Worm (Caenorhabditis elegans) whole organism, L3 larva: ENCODE measurements around the gene R04B5.11.

ENCODE experiments used
- R02D3.7 ChIP-seq: fragments of 150-350 bp; optimal IDR thresholded peaks from 2 replicates; lab custom pipeline; 2014; ENCODE audit warnings: missing biosample characterization, missing genetic modification characterization
- ZK546.5 ChIP-seq: sonication (generic microtip); optimal IDR thresholded peaks from 2 replicates; lab custom pipeline; 2017; ENCODE audit warnings: missing biosample characterization, missing genetic modification characterization
- aly-2 ChIP-seq: fragments of 150-350 bp; optimal IDR thresholded peaks from 2 replicates; lab custom pipeline; 2014; ENCODE audit warnings: missing biosample characterization, missing genetic modification characterization
- ama-1 ChIP-seq: fragments of 150-350 bp; optimal IDR thresholded peaks from 2 replicates; lab custom pipeline; 2018
- ceh-28 ChIP-seq: fragments of 150-350 bp; optimal IDR thresholded peaks from 2 replicates; lab custom pipeline; 2014; ENCODE audit warnings: missing biosample characterization, missing genetic modification reagents, missing genetic modification characterization
- ceh-82 ChIP-seq: fragments of 150-350 bp; optimal IDR thresholded peaks from 2 replicates; lab custom pipeline; 2014; ENCODE audit warnings: missing biosample characterization, missing genetic modification characterization
- ceh-9 ChIP-seq: sonication (generic microtip); optimal IDR thresholded peaks from 2 replicates; lab custom pipeline; 2018; ENCODE audit warnings: missing biosample characterization, missing genetic modification characterization
- egl-27 ChIP-seq: sonication (generic microtip); optimal IDR thresholded peaks from 4 replicates; lab custom pipeline; 2017; ENCODE audit warnings: missing biosample characterization, missing genetic modification reagents, missing genetic modification characterization
- egl-5 ChIP-seq: fragments of 150-350 bp; optimal IDR thresholded peaks from 2 replicates; lab custom pipeline; 2017; ENCODE audit warnings: missing biosample characterization, missing genetic modification reagents, missing genetic modification characterization, inconsistent platforms
- elt-2 ChIP-seq: sonication (generic microtip); optimal IDR thresholded peaks from 2 replicates; lab custom pipeline; 2016; ENCODE audit warnings: missing genetic modification reagents, mild to moderate bottlenecking, missing genetic modification characterization, missing compliant biosample characterization
- elt-3 ChIP-seq, 3 experiments: fragments of 150-350 bp in 1 of 3; sonication (generic microtip) in 2 of 3; optimal IDR thresholded peaks; 2 replicates in 2 of 3; 4 replicates in 1 of 3; lab custom pipeline; 2014 to 2017; ENCODE audit warnings: missing biosample characterization in 3 of 3, missing genetic modification characterization in 3 of 3
- fkh-10 ChIP-seq: sonication (generic microtip); optimal IDR thresholded peaks from 2 replicates; lab custom pipeline; 2017; ENCODE audit warnings: missing biosample characterization, missing genetic modification reagents, missing genetic modification characterization
- fkh-2 ChIP-seq: fragments of 150-350 bp; optimal IDR thresholded peaks from 2 replicates; lab custom pipeline; 2014; ENCODE audit warnings: missing biosample characterization, missing genetic modification reagents, missing genetic modification characterization
- fos-1 ChIP-seq: fragments of 150-350 bp; optimal IDR thresholded peaks from 2 replicates; lab custom pipeline; 2014; ENCODE audit warnings: missing biosample characterization, missing genetic modification characterization
- hmg-11 ChIP-seq: sonication (generic microtip); optimal IDR thresholded peaks from 2 replicates; lab custom pipeline; 2016; ENCODE audit warnings: missing genetic modification characterization, missing compliant biosample characterization
- lin-39 ChIP-seq: fragments of 150-350 bp; optimal IDR thresholded peaks from 2 replicates; lab custom pipeline; 2018; ENCODE audit warnings: missing biosample characterization, missing genetic modification reagents, missing genetic modification characterization
- lsy-12 ChIP-seq: sonication (generic microtip); optimal IDR thresholded peaks from 2 replicates; lab custom pipeline; 2016; ENCODE audit warnings: mild to moderate bottlenecking, missing genetic modification characterization, missing compliant biosample characterization
- mml-1 ChIP-seq: fragments of 150-350 bp; sonication (generic microtip); optimal IDR thresholded peaks from 3 replicates; lab custom pipeline; 2014; ENCODE audit warnings: missing biosample characterization, missing genetic modification characterization
- nfya-1 ChIP-seq: sonication (generic microtip); optimal IDR thresholded peaks from 2 replicates; lab custom pipeline; 2017; ENCODE audit warnings: missing genetic modification characterization, mild to moderate bottlenecking, missing compliant biosample characterization, antibody characterized with exemption, moderate library complexity; ENCODE audit not compliant: insufficient read depth
- nhr-12 ChIP-seq: fragments of 150-350 bp; optimal IDR thresholded peaks from 2 replicates; lab custom pipeline; 2014; ENCODE audit warnings: missing biosample characterization, missing genetic modification characterization
- nhr-237 ChIP-seq: fragments of 150-350 bp; optimal IDR thresholded peaks from 2 replicates; lab custom pipeline; 2014; ENCODE audit warnings: missing biosample characterization, missing genetic modification characterization
- nhr-28 ChIP-seq: fragments of 150-350 bp; optimal IDR thresholded peaks from 2 replicates; lab custom pipeline; 2014; ENCODE audit warnings: missing biosample characterization, missing genetic modification characterization
- nhr-43 ChIP-seq: sonication (generic microtip); optimal IDR thresholded peaks from 2 replicates; lab custom pipeline; 2016; ENCODE audit warnings: mild to moderate bottlenecking, missing genetic modification characterization, missing compliant biosample characterization; ENCODE audit not compliant: poor library complexity, severe bottlenecking
- nhr-67 ChIP-seq: fragments of 150-350 bp; optimal IDR thresholded peaks from 2 replicates; lab custom pipeline; 2014; ENCODE audit warnings: missing biosample characterization, missing genetic modification characterization
- nhr-76 ChIP-seq: fragments of 150-350 bp; sonication (generic microtip); optimal IDR thresholded peaks from 5 replicates; lab custom pipeline; 2014; ENCODE audit warnings: missing biosample characterization, missing genetic modification characterization
- nhr-77 ChIP-seq: fragments of 150-350 bp; optimal IDR thresholded peaks from 2 replicates; lab custom pipeline; 2014; ENCODE audit warnings: missing biosample characterization, missing genetic modification characterization
- pha-4 ChIP-seq: fragments of 150-350 bp; optimal IDR thresholded peaks from 2 replicates; lab custom pipeline; 2014; ENCODE audit warnings: missing biosample characterization, missing genetic modification reagents, missing genetic modification characterization
- pqm-1 ChIP-seq: fragments of 150-350 bp; optimal IDR thresholded peaks from 2 replicates; lab custom pipeline; 2017; ENCODE audit warnings: missing biosample characterization, missing genetic modification characterization, inconsistent platforms
- skn-1 ChIP-seq: fragments of 150-350 bp; optimal IDR thresholded peaks from 2 replicates; lab custom pipeline; 2014; ENCODE audit warnings: missing biosample characterization, missing genetic modification characterization
- tbx-2 ChIP-seq: sonication (generic microtip); optimal IDR thresholded peaks from 2 replicates; lab custom pipeline; 2016; ENCODE audit warnings: mild to moderate bottlenecking, missing genetic modification characterization, missing compliant biosample characterization
- unc-39 ChIP-seq: sonication (generic microtip); optimal IDR thresholded peaks from 4 replicates; lab custom pipeline; 2017; ENCODE audit warnings: missing biosample characterization, missing genetic modification characterization
- unc-62 ChIP-seq: fragments of 150-350 bp; sonication (generic microtip); optimal IDR thresholded peaks from 4 replicates; lab custom pipeline; 2014; ENCODE audit warnings: missing biosample characterization, missing genetic modification reagents, missing genetic modification characterization
- zag-1 ChIP-seq: fragments of 150-350 bp; optimal IDR thresholded peaks from 2 replicates; lab custom pipeline; 2014; ENCODE audit warnings: missing biosample characterization, missing genetic modification characterization

R04B5.11 gene

DNA sequence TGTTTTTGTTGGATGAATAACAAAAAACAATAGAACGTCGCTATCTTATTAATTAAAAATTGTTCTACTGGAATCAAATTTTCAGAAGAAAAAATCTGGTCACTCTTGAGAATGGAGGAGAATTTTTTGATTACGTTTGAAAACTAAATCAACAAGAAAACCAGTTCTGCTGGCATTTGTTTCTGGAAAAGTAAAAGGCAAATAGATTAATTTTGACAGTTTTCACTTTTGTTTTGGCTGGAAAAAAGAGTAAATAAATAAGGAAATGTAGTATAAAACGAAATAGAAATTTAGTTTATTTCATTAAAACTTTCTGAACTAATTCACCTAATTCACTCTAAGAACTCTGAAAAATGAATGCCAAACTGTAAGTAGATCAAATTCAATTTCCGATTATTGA, 26.8 kb downstream of the R04B5.11 start, which contains the start of gene fipr-13:
Gene fipr-13 (plus strand): TSS at position 301 of the 400 bp plus-strand sequence.
- no peak for TF ChIP-seq pqm-1 (tag; lab: Kevin White, UChicago)
- no peak for TF ChIP-seq nhr-43 (tag; lab: Kevin White, UChicago)
- no peak for TF ChIP-seq egl-5
- TF ChIP-seq ceh-28 = no peak
- TF ChIP-seq ZK546.5 (tag; lab: Kevin White, UChicago) = no peak
- TF ChIP-seq nhr-28 = no peak
- no peak for TF ChIP-seq mml-1
- no peak for TF ChIP-seq nhr-237 (tag; lab: Kevin White, UChicago)
- no peak for TF ChIP-seq elt-3 (tag; optimal IDR thresholded peaks at IDR 0.05; lab: Kevin White, UChicago)
- no peak for TF ChIP-seq fos-1 (tag; lab: Kevin White, UChicago)
- no peak for TF ChIP-seq hmg-11 (tag; lab: Kevin White, UChicago)
- no peak for TF ChIP-seq unc-39 (tag; lab: Kevin White, UChicago)
- TF ChIP-seq ceh-82 (tag; lab: Kevin White, UChicago) = no peak
- TF ChIP-seq fkh-10 (GFP tag; lab: Kevin White, UChicago) = no peak
- no peak for TF ChIP-seq ceh-9
- no peak for TF ChIP-seq egl-27 (tag; lab: Kevin White, UChicago)

DNA sequence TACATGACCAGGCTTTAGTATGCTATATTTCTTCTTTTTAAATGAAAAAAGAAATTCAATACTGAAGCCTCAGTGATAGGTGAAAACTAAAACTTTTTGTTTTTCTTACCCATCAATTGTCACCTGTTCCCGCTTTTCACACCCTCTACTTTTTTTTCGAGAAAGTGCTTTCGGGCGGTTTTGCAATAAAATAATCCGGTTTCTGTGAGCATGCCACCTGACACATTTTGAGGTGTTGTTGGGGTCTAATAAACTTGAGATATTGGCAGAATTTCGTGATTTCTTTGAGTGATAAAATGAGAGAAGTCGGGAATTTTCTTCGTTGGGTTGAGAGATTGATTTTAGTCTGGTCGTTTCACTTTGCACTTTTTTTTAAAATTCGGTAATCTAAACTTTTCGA, 31.0 kb downstream of the R04B5.11 start:
- TF ChIP-seq ZK546.5 (tag; lab: Kevin White, UChicago) (no peak), nfya-1 (tag; lab: Kevin White, UChicago) (peak; percentile 7), nhr-76 (tag; lab: Kevin White, UChicago) (peak; percentile 61)

DNA sequence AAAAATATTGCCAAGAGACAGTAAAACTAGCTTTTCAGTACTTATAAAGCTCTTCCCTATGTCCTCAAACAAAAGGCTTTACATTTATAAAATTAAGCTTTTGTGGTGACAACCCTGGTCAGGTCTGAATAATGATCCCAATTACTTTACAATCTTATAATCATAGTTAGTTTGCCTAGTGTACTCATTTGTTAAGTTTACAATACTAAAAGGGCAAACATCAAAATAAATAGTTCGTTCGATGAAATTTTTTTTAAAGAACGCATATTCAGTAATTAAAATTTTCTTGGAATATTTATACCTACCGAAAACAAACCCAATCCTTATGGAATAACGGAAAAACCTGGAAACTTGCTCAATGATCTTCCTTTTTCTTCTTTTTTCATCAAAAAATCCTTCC, 32.3 kb downstream of the R04B5.11 start:
- TF ChIP-seq nhr-12 (tag; lab: Kevin White, UChicago) (no peak), zag-1 (tag; lab: Kevin White, UChicago) (no peak), nhr-76 (tag; lab: Kevin White, UChicago) (peak; percentile 59), lsy-12 (no peak), fos-1 (tag; lab: Kevin White, UChicago) (no peak), nhr-28 (no peak)

DNA sequence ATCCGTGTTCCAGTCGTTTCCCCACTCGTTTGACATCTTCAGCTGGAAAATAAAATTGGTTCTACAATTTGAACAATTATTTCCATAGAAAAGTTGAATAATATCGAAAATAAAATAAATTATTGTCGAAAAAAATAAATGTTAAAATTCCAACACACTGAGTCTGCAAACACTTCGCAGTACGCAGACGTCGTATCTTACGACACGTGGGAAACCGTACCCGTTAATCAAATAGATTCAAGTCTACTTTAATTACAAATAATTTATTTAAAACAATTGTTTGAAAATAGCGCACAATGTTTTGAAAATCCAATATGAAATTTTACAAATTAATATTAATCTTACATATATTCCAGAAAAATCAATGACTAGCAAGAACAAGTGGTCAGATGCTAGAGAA, 36.2 kb downstream of the R04B5.11 start, which contains the start of gene yif-1:
Gene yif-1 (minus strand): TSS at position 42 of the 400 bp plus-strand sequence.
- TF ChIP-seq nfya-1 (tag; lab: Kevin White, UChicago) (peak; percentile 44), elt-2 (tag; lab: Kevin White, UChicago) (no peak), skn-1 (tag; lab: Kevin White, UChicago) (no peak), pha-4 (tag; lab: Kevin White, UChicago) (peak; percentile 34), tbx-2 (no peak), nhr-76 (tag; lab: Kevin White, UChicago) (peak; percentile 1), hmg-11 (tag; lab: Kevin White, UChicago) (no peak)
- TF ChIP-seq, all 47 proteins: peak for 3

DNA sequence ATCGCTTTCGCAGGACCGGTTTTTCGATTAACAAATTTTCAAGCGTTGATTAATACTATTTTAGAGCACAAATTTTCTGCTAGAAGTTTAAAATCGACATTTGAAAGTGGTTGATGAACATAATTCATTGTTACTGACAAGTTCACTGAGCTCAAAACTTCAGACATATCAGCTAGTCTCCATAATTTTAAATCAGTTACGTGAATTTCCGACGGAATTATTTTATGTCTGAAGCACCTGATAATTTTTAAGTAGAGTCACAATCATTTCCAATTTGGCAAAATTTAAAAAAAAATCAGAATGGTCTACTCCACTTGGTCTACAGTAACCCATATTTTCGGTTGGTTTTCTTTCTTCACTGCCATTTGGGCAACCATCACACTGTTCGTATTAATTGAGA, 39.2 kb downstream of the R04B5.11 start, which contains the start of gene str-118:
Gene str-118 (plus strand): TSS at position 301 of the 400 bp plus-strand sequence.
- TF ChIP-seq unc-39 (tag; lab: Kevin White, UChicago) (no peak), lsy-12 (no peak), ceh-28 (no peak), pqm-1 (tag; lab: Kevin White, UChicago) (no peak), nhr-237 (tag; lab: Kevin White, UChicago) (no peak), ceh-9 (no peak), fkh-2 (tag; lab: Kevin White, UChicago) (no peak), nhr-77 (no peak), egl-5 (no peak), ama-1 (lab: Kevin White, UChicago) (no peak), unc-62 (GFP tag; lab: Kevin White, UChicago) (no peak), nfya-1 (tag; lab: Kevin White, UChicago) (no peak), aly-2 (no peak), nhr-67 (tag; lab: Kevin White, UChicago) (no peak), lin-39 (no peak), R02D3.7 (tag; lab: Kevin White, UChicago) (no peak)
